1 worm cellular context compared by ENCODE assay signal in genomic region chrII:6288104-6288503, ce11.
A peak's percentile ranks its signal among the peaks of the same experiment; 100 is the strongest.
TF ChIP-seq lines count a peak whose summit lies in the region.

No protein-coding gene starts in this region.

TF ChIP-seq in whole organism, L1 larva, 84 proteins besides CTCF, POLR2A, EP300 and RAD21 (continued from another document):
- TF ChIP-seq unc-62 (GFP tag; optimal IDR thresholded peaks at IDR 0.05; lab: Kevin White, UChicago) (no peak), zag-1 (tag; optimal IDR thresholded peaks at IDR 0.05; lab: Kevin White, UChicago) (no peak), fkh-8 (tag; optimal IDR thresholded peaks at IDR 0.05; lab: Kevin White, UChicago) (peak; percentile 13), lin-35 (GFP tag; optimal IDR thresholded peaks at IDR 0.05; lab: Kevin White, UChicago) (no peak), vab-15 (tag; optimal IDR thresholded peaks at IDR 0.05; lab: Kevin White, UChicago) (no peak), C34B4.2 (tag; optimal IDR thresholded peaks at IDR 0.05; lab: Kevin White, UChicago) (no peak), rnt-1 (tag; optimal IDR thresholded peaks at IDR 0.05; lab: Kevin White, UChicago) (no peak), lsy-2 (tag; optimal IDR thresholded peaks at IDR 0.05; lab: Kevin White, UChicago) (peak; percentile 1 to 32), sox-4 (tag; optimal IDR thresholded peaks at IDR 0.05; lab: Kevin White, UChicago) (no peak), tlp-1 (tag; optimal IDR thresholded peaks at IDR 0.05; lab: Kevin White, UChicago) (no peak), tbx-2 (tag; optimal IDR thresholded peaks at IDR 0.05; lab: Kevin White, UChicago) (no peak), mdl-1 (tag; optimal IDR thresholded peaks at IDR 0.05; lab: Kevin White, UChicago) (no peak), C04F5.9 (tag; optimal IDR thresholded peaks at IDR 0.05; lab: Kevin White, UChicago) (no peak), dpl-1 (GFP tag; optimal IDR thresholded peaks at IDR 0.05; lab: Kevin White, UChicago) (no peak), pag-3 (tag; optimal IDR thresholded peaks at IDR 0.05; lab: Kevin White, UChicago; ENCODE audit: borderline replicate concordance, insufficient read depth) (no peak), efl-3 (GFP tag; optimal IDR thresholded peaks at IDR 0.05; lab: Kevin White, UChicago) (no peak), blmp-1 (tag; optimal IDR thresholded peaks at IDR 0.05; lab: Kevin White, UChicago) (no peak)
